1 worm cellular context compared by ENCODE assay signal in genomic region chrIV:13370235-13370739, ce11.
TF ChIP-seq lines count a peak whose summit lies in the region.

TSS of gene rla-2 (minus strand) at chrIV:13370285.
TSS of gene popl-7 (plus strand) at chrIV:13370689.
TSS of gene Y62E10A.24 (plus strand) at chrIV:13370710.

TF ChIP-seq in whole organism, L1 larva, 84 proteins besides CTCF, POLR2A, EP300 and RAD21 (continued from another document):
- TF ChIP-seq pqm-1 (tag; optimal IDR thresholded peaks at IDR 0.05; lab: Kevin White, UChicago) (no peak), unc-30 (tag; optimal IDR thresholded peaks at IDR 0.05; lab: Kevin White, UChicago) (no peak), F16B12.6 (tag; optimal IDR thresholded peaks at IDR 0.05; lab: Kevin White, UChicago) (no peak), ceh-88 (GFP tag; IDR thresholded peaks at IDR 0.05; lab: Robert Waterston, UW) (no peak), ztf-4 (tag; optimal IDR thresholded peaks at IDR 0.05; lab: Kevin White, UChicago) (no peak), pax-3 (tag; optimal IDR thresholded peaks at IDR 0.05; lab: Kevin White, UChicago) (no peak), hlh-4 (tag; optimal IDR thresholded peaks at IDR 0.05; lab: Kevin White, UChicago) (no peak), sox-4 (tag; optimal IDR thresholded peaks at IDR 0.05; lab: Kevin White, UChicago) (no peak), sptf-1 (tag; optimal IDR thresholded peaks at IDR 0.05; lab: Kevin White, UChicago) (no peak), unc-86 (tag; optimal IDR thresholded peaks at IDR 0.05; lab: Kevin White, UChicago) (no peak), lin-15B (tag; optimal IDR thresholded peaks at IDR 0.05; lab: Kevin White, UChicago) (no peak), ceh-90 (tag; optimal IDR thresholded peaks at IDR 0.05; lab: Kevin White, UChicago) (no peak), fkh-4 (tag; optimal IDR thresholded peaks at IDR 0.05; lab: Kevin White, UChicago; ENCODE audit: borderline replicate concordance) (no peak), ces-1 (GFP tag; optimal IDR thresholded peaks at IDR 0.05; lab: Kevin White, UChicago) (no peak), mef-2 (tag; optimal IDR thresholded peaks at IDR 0.05; lab: Kevin White, UChicago) (no peak), ceh-82 (tag; optimal IDR thresholded peaks at IDR 0.05; lab: Kevin White, UChicago) (peak in 2 of 3 experiments; percentile 10 to 33), egl-13 (tag; optimal IDR thresholded peaks at IDR 0.05; lab: Kevin White, UChicago) (no peak), jun-1 (tag; optimal IDR thresholded peaks at IDR 0.05; lab: Kevin White, UChicago) (no peak), nhr-11 (tag; optimal IDR thresholded peaks at IDR 0.05; lab: Kevin White, UChicago) (no peak), elt-2 (tag; optimal IDR thresholded peaks at IDR 0.05; lab: Kevin White, UChicago) (no peak), mep-1 (tag; optimal IDR thresholded peaks at IDR 0.05; lab: Kevin White, UChicago) (no peak), Y116A8C.19 (tag; optimal IDR thresholded peaks at IDR 0.05; lab: Kevin White, UChicago; ENCODE audit: borderline replicate concordance) (no peak), lin-13 (GFP tag; optimal IDR thresholded peaks at IDR 0.05; lab: Kevin White, UChicago) (no peak), rnt-1 (tag; optimal IDR thresholded peaks at IDR 0.05; lab: Kevin White, UChicago) (no peak), zip-4 (GFP tag; optimal IDR thresholded peaks at IDR 0.05; lab: Kevin White, UChicago) (no peak), nhr-76 (tag; optimal IDR thresholded peaks at IDR 0.05; lab: Kevin White, UChicago) (no peak), nhr-28 (tag; optimal IDR thresholded peaks at IDR 0.05; lab: Kevin White, UChicago) (no peak), fos-1 (tag; optimal IDR thresholded peaks at IDR 0.05; lab: Kevin White, UChicago) (no peak), unc-98 (GFP tag; IDR thresholded peaks at IDR 0.05; lab: Robert Waterston, UW) (no peak), irx-1 (tag; optimal IDR thresholded peaks at IDR 0.05; lab: Kevin White, UChicago) (no peak), lin-14 (GFP tag; optimal IDR thresholded peaks at IDR 0.05; lab: Kevin White, UChicago) (no peak), ztf-11 (tag; optimal IDR thresholded peaks at IDR 0.05; lab: Kevin White, UChicago) (no peak), snpc-4 (tag; optimal IDR thresholded peaks at IDR 0.05; lab: Kevin White, UChicago) (no peak), C04F5.9 (tag; optimal IDR thresholded peaks at IDR 0.05; lab: Kevin White, UChicago) (no peak), lir-3 (tag; optimal IDR thresholded peaks at IDR 0.05; lab: Kevin White, UChicago; ENCODE audit: poor library complexity) (no peak), mab-9 (GFP tag; IDR thresholded peaks at IDR 0.05; lab: Robert Waterston, UW) (no peak)
TF ChIP-seq in whole organism, L1 larva: peak in this region for 11.
